Worm (Caenorhabditis elegans) whole organism, early embryonic: ENCODE measurements around the gene B0507.2.

Experiments used
- B0310.2 ChIP-seq: sonication (generic microtip); optimal IDR thresholded peaks from 2 replicates; lab custom pipeline; 2016; ENCODE audit warnings: mild to moderate bottlenecking, missing genetic modification characterization, missing compliant biosample characterization
- F13C5.2 ChIP-seq: sonication (generic microtip); optimal IDR thresholded peaks from 2 replicates; lab custom pipeline; 2017; ENCODE audit warnings: mild to moderate bottlenecking, missing genetic modification characterization, inconsistent platforms, missing compliant biosample characterization
- aly-1 ChIP-seq: sonication (generic microtip); optimal IDR thresholded peaks from 2 replicates; lab custom pipeline; 2016; ENCODE audit warnings: missing genetic modification characterization, missing compliant biosample characterization
- ama-1 ChIP-seq: fragments of 150-350 bp; optimal IDR thresholded peaks from 2 replicates; lab custom pipeline; 2014
- ceh-13 ChIP-seq: fragments of 200-800 bp; sonication (Bioruptor generic); optimal IDR thresholded peaks from 2 replicates; lab custom pipeline; 2018; ENCODE audit warnings: mild to moderate bottlenecking, missing genetic modification characterization, missing compliant biosample characterization
- ceh-36 ChIP-seq: sonication (generic microtip); optimal IDR thresholded peaks from 2 replicates; lab custom pipeline; 2016; ENCODE audit warnings: missing genetic modification characterization, inconsistent platforms, missing compliant biosample characterization
- ets-7 ChIP-seq: sonication (generic microtip); optimal IDR thresholded peaks from 2 replicates; lab custom pipeline; 2016; ENCODE audit warnings: missing genotype, missing genetic modification characterization, missing compliant biosample characterization
- flt-1 ChIP-seq: fragments of 200-800 bp; sonication (Bioruptor generic); IDR thresholded peaks from 2 replicates; pipeline ENCODE4 v1.3.6; 2022; ENCODE audit warnings: missing genetic modification characterization, missing compliant biosample characterization
- hmbx-1 ChIP-seq: sonication (generic microtip); optimal IDR thresholded peaks from 2 replicates; lab custom pipeline; 2016; ENCODE audit warnings: mild to moderate bottlenecking, missing genetic modification characterization, missing compliant biosample characterization
- hmg-4 ChIP-seq: fragments of 200-800 bp; sonication (Bioruptor generic); optimal IDR thresholded peaks from 2 replicates; lab custom pipeline; 2018; ENCODE audit warnings: mild to moderate bottlenecking, missing genetic modification characterization, missing compliant biosample characterization
- hnd-1 ChIP-seq: sonication (generic microtip); optimal IDR thresholded peaks from 2 replicates; lab custom pipeline; 2016; ENCODE audit warnings: missing genetic modification characterization, missing compliant biosample characterization
- pes-1 ChIP-seq: fragments of 200-800 bp; sonication (Bioruptor generic); IDR thresholded peaks from 2 replicates; pipeline ENCODE4 v1.3.6; 2022; ENCODE audit warnings: missing genetic modification reagents, missing genetic modification characterization, missing compliant biosample characterization
- scrt-1 ChIP-seq: fragments of 200-800 bp; sonication (Bioruptor generic); IDR thresholded peaks from 2 replicates; pipeline ENCODE4 v1.3.6; 2022; ENCODE audit warnings: missing genetic modification characterization, missing compliant biosample characterization
- sea-1 ChIP-seq: fragments of 200-800 bp; sonication (Bioruptor generic); conservative IDR thresholded peaks from 2 replicates; pipeline ENCODE4 v1.3.6; 2022; ENCODE audit warnings: missing genetic modification characterization, missing compliant biosample characterization
- tbx-11 ChIP-seq: fragments of 200-800 bp; sonication (Bioruptor generic); IDR thresholded peaks from 2 replicates; pipeline ENCODE4 v1.3.6; 2022; ENCODE audit warnings: missing genetic modification characterization, missing compliant biosample characterization
- tbx-37 ChIP-seq: fragments of 200-800 bp; sonication (Bioruptor generic); conservative IDR thresholded peaks from 2 replicates; pipeline ENCODE4 v1.3.6; 2022; ENCODE audit warnings: missing genetic modification reagents, missing genetic modification characterization, missing compliant biosample characterization
- tra-4 ChIP-seq: sonication (generic microtip); optimal IDR thresholded peaks from 2 replicates; lab custom pipeline; 2017; ENCODE audit warnings: missing genetic modification characterization, missing compliant biosample characterization

The B0507.2 gene

ce11 chrV:8786245-8786644, 12.1 kb downstream of the B0507.2 start, which contains the start of gene sup-37:
Gene sup-37, plus strand, starts transcription at chrV:8786545.
- TF ChIP-seq hnd-1 (tag; lab: Kevin White, UChicago) (no peak), flt-1 (GFP tag; lab: Robert Waterston, UW) (no peak), ama-1 (lab: Kevin White, UChicago) (no peak), hmg-4 (no peak), B0310.2 (tag; lab: Kevin White, UChicago) (no peak), ceh-13 (no peak), tra-4 (tag; lab: Kevin White, UChicago) (no peak)

ce11 chrV:8789345-8789744, 15.2 kb downstream of the B0507.2 start:
- no peak for TF ChIP-seq scrt-1 (GFP tag; lab: Robert Waterston, UW)
- TF ChIP-seq B0310.2 (tag; lab: Kevin White, UChicago), result no peak
- no peak for TF ChIP-seq ama-1 (lab: Kevin White, UChicago)
- TF ChIP-seq hmg-4, result no peak
- no peak for TF ChIP-seq F13C5.2
- no peak for TF ChIP-seq hnd-1 (tag; lab: Kevin White, UChicago)
- TF ChIP-seq tbx-11, result no peak
- no peak for TF ChIP-seq hmbx-1 (tag; lab: Kevin White, UChicago)
- TF ChIP-seq pes-1 (GFP tag; lab: Robert Waterston, UW), result no peak
- no peak for TF ChIP-seq flt-1 (GFP tag; lab: Robert Waterston, UW)

ce11 chrV:8792814-8793213, 18.7 kb downstream of the B0507.2 start:
- TF ChIP-seq ceh-36, result no peak
- TF ChIP-seq ama-1 (lab: Kevin White, UChicago), result peak; percentile 55
- TF ChIP-seq tbx-11, result no peak
- no peak for TF ChIP-seq F13C5.2

DNA sequence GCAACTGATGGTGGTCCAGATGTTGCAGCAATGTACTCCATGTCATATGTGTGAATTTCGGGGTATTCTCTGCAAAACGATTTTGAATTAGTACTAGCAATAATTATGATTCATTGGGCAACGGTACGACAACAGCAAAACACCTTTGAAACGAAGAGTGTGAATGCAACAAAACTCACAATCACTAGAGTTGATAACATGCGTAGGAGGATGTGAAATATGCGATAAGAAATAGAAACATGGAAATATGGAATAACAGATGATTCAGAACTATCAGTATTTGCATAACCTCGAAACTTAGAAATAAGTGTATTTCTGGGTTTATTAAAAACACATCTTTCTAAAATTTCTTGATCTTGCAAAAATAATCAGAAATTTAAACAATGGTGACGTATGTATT, 21.4 kb downstream of the B0507.2 start:
- TF ChIP-seq ama-1 (lab: Kevin White, UChicago) (no peak), tra-4 (tag; lab: Kevin White, UChicago) (no peak), B0310.2 (tag; lab: Kevin White, UChicago) (no peak), sea-1 (GFP tag; lab: Robert Waterston, UW) (no peak), hnd-1 (tag; lab: Kevin White, UChicago) (no peak), tbx-37 (GFP tag; lab: Robert Waterston, UW) (no peak), tbx-11 (no peak), ceh-36 (no peak), hmg-4 (no peak), F13C5.2 (no peak), ceh-13 (no peak), ets-7 (no peak), hmbx-1 (tag; lab: Kevin White, UChicago) (no peak), flt-1 (GFP tag; lab: Robert Waterston, UW) (no peak)

DNA sequence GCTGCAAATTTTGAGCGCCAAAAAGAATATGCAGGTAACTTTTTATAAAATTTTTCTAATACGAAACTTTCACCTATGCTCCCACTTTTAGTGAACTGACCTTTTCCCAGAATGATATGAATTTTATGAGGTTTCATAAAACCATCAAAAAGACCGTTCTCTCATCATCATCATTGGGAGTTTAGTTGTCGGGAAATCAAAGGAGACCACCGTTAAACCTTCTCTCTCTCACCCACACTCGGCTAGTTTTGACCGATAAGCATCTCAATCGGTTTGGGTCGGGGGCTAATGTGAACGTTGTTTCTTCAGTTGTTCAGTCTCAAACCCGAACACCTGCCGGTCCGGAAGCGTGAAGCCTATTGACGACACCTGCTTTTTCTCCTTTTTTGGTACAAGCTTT, 22.1 kb downstream of the B0507.2 start:
- no peak for TF ChIP-seq pes-1 (GFP tag; lab: Robert Waterston, UW)
- no peak for TF ChIP-seq hnd-1 (tag; lab: Kevin White, UChicago)
- no peak for TF ChIP-seq sea-1 (GFP tag; lab: Robert Waterston, UW)
- no peak for TF ChIP-seq aly-1
- TF ChIP-seq ama-1 (lab: Kevin White, UChicago), result no peak
- no peak for TF ChIP-seq tbx-37 (GFP tag; lab: Robert Waterston, UW)
- no peak for TF ChIP-seq ceh-36
- TF ChIP-seq B0310.2 (tag; lab: Kevin White, UChicago), result no peak
- no peak for TF ChIP-seq scrt-1 (GFP tag; lab: Robert Waterston, UW)
- TF ChIP-seq tbx-11, result no peak
- TF ChIP-seq F13C5.2, result no peak
- TF ChIP-seq tra-4 (tag; lab: Kevin White, UChicago), result no peak
- TF ChIP-seq ets-7, result no peak
- TF ChIP-seq hmg-4, result no peak
- no peak for TF ChIP-seq ceh-13

DNA sequence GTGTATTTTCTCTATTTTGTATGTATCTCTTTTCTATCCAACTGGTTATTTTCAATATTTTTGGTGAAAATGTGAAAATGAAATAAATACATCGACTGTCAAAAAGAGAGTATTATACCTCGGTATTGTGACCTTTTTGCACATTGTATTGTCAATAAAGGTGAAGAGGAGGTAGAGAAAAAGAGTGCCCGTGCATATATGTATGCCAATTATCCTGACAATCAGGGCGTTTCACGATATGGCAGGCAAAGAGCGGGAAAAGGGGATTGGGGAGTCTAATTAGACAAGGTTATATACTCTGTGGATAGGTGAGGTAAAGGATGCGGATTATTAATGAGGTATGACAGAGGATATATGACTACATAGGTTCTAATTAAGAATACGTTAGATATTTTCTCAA, 22.8 kb downstream of the B0507.2 start:
- TF ChIP-seq tra-4 (tag; lab: Kevin White, UChicago), result no peak
- TF ChIP-seq B0310.2 (tag; lab: Kevin White, UChicago), result peak; percentile 12
- no peak for TF ChIP-seq sea-1 (GFP tag; lab: Robert Waterston, UW)

DNA sequence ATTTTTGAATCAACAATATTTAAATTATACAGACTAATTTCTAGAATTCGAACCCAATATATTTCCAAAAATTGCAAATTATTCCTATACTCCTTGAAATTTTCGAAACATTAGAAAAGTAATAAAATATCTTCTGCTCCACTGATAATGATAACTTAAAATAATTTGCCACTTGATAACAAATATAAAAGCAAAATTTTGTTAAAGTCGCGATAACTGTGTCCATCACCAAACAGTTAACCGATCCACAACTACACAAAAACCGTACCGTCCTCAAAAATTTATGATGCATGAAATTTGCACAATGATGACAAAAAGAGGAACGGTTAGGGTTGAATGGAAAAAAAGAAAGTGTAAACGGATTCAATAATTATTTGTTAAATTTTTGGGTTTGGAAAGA, 24.3 kb downstream of the B0507.2 start:
- TF ChIP-seq F13C5.2 (no peak), tra-4 (tag; lab: Kevin White, UChicago) (no peak), ceh-36 (no peak), hmg-4 (no peak), aly-1 (no peak), B0310.2 (tag; lab: Kevin White, UChicago) (no peak), sea-1 (GFP tag; lab: Robert Waterston, UW) (no peak), scrt-1 (GFP tag; lab: Robert Waterston, UW) (no peak), flt-1 (GFP tag; lab: Robert Waterston, UW) (no peak), ama-1 (lab: Kevin White, UChicago) (no peak), tbx-11 (no peak), pes-1 (GFP tag; lab: Robert Waterston, UW) (no peak), ets-7 (no peak), tbx-37 (GFP tag; lab: Robert Waterston, UW) (no peak), hmbx-1 (tag; lab: Kevin White, UChicago) (no peak), hnd-1 (tag; lab: Kevin White, UChicago) (no peak), ceh-13 (no peak)

DNA sequence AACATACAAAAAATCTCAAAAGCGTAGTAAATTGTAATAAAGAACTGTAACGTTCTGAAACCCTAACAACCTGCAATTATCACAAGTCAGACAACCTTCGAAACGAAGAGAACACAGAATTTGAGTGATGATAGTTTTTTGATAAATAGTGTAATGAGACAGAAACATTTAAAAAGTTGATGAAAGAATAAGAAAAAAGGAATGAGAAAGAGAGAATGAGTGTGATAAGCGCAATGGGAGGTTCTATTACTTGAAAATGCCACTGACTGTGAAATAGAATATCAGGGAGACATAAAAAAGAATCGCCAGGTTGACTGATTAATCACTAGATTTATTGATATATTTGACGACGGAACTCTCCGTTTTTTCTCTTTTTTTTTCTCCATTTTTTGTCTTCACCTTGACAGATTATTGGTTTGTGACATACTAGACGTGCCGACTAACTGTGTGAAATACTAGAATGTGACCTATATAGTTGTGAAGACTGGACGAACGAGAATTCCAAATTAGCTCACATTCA, 25.2 kb downstream of the B0507.2 start:
- TF ChIP-seq pes-1 (GFP tag; lab: Robert Waterston, UW) (no peak), ets-7 (no peak), tra-4 (tag; lab: Kevin White, UChicago) (no peak), tbx-11 (no peak), hmg-4 (no peak), tbx-37 (GFP tag; lab: Robert Waterston, UW) (no peak), sea-1 (GFP tag; lab: Robert Waterston, UW) (no peak), ceh-13 (no peak), F13C5.2 (no peak), scrt-1 (GFP tag; lab: Robert Waterston, UW) (no peak), aly-1 (no peak)
